Worm (Caenorhabditis elegans): Measurements from ENCODE around the gene T05C1.3.

DNA sequence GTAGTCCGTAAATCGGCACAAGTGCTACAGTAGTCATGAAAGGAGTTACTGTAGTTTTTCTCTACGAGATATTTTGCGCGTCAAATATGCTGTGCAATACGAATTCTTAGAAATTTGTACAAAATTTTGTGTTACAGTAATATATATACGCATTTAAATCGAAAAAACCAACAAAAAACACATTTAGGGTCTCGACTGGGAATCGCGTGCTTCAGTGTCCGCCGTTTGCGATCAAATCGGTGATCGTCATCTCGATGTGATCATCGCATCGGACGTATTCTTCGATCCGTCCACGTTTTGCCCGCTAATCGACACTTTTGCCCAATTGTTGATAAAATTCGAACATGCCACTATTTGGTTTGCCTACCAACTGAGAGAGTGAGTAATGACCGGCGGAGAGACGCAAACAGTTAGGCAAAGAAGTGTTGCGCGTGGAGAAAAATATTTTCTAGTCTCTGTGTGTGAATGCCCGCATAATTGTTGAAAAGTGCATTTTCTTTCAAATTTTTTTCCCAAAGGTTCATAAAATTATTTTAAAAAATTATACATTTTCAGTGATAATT lies 20.2 kb downstream of the T05C1.3 start:
- TF ChIP-seq egl-44 (GFP tag; IDR thresholded peaks at IDR 0.05) = no peak
- peak; percentile 38; the same call in 1 of the 2 replicates for TF ChIP-seq hmg-1.2 (GFP tag; IDR thresholded peaks at IDR 0.05)
- TF ChIP-seq Y79H2A.3 (GFP tag; conservative IDR thresholded peaks at IDR 0.05) = no peak
- no peak for TF ChIP-seq Y67H2A.10 (GFP tag; conservative IDR thresholded peaks at IDR 0.05)
- no peak for TF ChIP-seq pha-4 (tag; optimal IDR thresholded peaks at IDR 0.05)
- TF ChIP-seq hmg-20 (GFP tag; IDR thresholded peaks at IDR 0.05) = no peak

All from whole organism, young adult.